Worm (Caenorhabditis elegans): Measurements from ENCODE around the gene rsp-8.

The rsp-8 gene

ce11 chrIII:11830522-11831489 is 4.6 kb downstream of the rsp-8 start (continued):
- TF ChIP-seq fos-1 (tag; optimal IDR thresholded peaks at IDR 0.05) (no peak), nhr-6 (tag; optimal IDR thresholded peaks at IDR 0.05) (no peak), ztf-7 (tag; optimal IDR thresholded peaks at IDR 0.05) (no peak), madf-5 (GFP tag; IDR thresholded peaks at IDR 0.05) (0 out of 4 replicates have a peak, but pooled peaks have one; percentile 34 to 60), cey-2 (tag; optimal IDR thresholded peaks at IDR 0.05; ENCODE audit: borderline replicate concordance, insufficient read depth) (no peak), ceh-20 (GFP tag; IDR thresholded peaks at IDR 0.05) (peak; percentile 58), ceh-28 (tag; optimal IDR thresholded peaks at IDR 0.05) (no peak), attf-4 (tag; optimal IDR thresholded peaks at IDR 0.05) (no peak), lin-1 (GFP tag; IDR thresholded peaks at IDR 0.05) (no peak), mxl-3 (GFP tag; optimal IDR thresholded peaks at IDR 0.05) (no peak), mdl-1 (tag; optimal IDR thresholded peaks at IDR 0.05) (no peak), F10B5.3 (tag; optimal IDR thresholded peaks at IDR 0.05) (no peak), lir-3 (tag; optimal IDR thresholded peaks at IDR 0.05) (no peak), madf-9 (GFP tag; conservative IDR thresholded peaks at IDR 0.05) (0 out of 2 replicates have a peak, but pooled peaks have one; percentile 34), nhr-77 (tag; optimal IDR thresholded peaks at IDR 0.05) (peak; percentile 11), pqm-1 (tag; optimal IDR thresholded peaks at IDR 0.05) (no peak), pha-4 (GFP tag; IDR thresholded peaks at IDR 0.05) (peak; percentile 27; the same call in 1 of the 2 replicates), pha-4 (tag; optimal IDR thresholded peaks at IDR 0.05) (no peak), daf-8 (GFP tag; IDR thresholded peaks at IDR 0.05) (no peak), dmd-9 (GFP tag; IDR thresholded peaks at IDR 0.05) (peak; percentile 66; the same call in 1 of the 2 replicates), set-16 (GFP tag; IDR thresholded peaks at IDR 0.05) (peak; percentile 56; the same call in 1 of the 2 replicates), dve-1 (tag; optimal IDR thresholded peaks at IDR 0.05; ENCODE audit: insufficient read depth) (peak; percentile 18), nhr-42 (GFP tag; IDR thresholded peaks at IDR 0.05) (0 out of 2 replicates have a peak, but pooled peaks have one; percentile 28), unc-62 (GFP tag; optimal IDR thresholded peaks at IDR 0.05 in 1 of 2) (no peak), unc-62 (tag; optimal IDR thresholded peaks at IDR 0.05) (no peak), dmd-6 (GFP tag; IDR thresholded peaks at IDR 0.05) (peak; percentile 16; the same call in 1 of the 2 replicates), ZK337.2 (GFP tag; IDR thresholded peaks at IDR 0.05) (0 out of 2 replicates have a peak, but pooled peaks have one; percentile 10), spr-1 (tag; optimal IDR thresholded peaks at IDR 0.05) (peak; percentile 14), daf-19 (GFP tag; conservative IDR thresholded peaks at IDR 0.05) (no peak), lin-15B (tag; optimal IDR thresholded peaks at IDR 0.05) (no peak), aly-2 (tag; optimal IDR thresholded peaks at IDR 0.05) (peak; percentile 34), lin-13 (GFP tag; optimal IDR thresholded peaks at IDR 0.05) (no peak), gei-8 (GFP tag; optimal IDR thresholded peaks at IDR 0.05) (peak; percentile 22), F44E2.7 (GFP tag; IDR thresholded peaks at IDR 0.05) (no peak), F26F4.8 (GFP tag; conservative IDR thresholded peaks at IDR 0.05) (no peak), Y75B8A.6 (GFP tag; IDR thresholded peaks at IDR 0.05) (no peak), ceh-32 (tag; optimal IDR thresholded peaks at IDR 0.05; ENCODE audit: poor library complexity) (no peak), mes-2 (tag; optimal IDR thresholded peaks at IDR 0.05; ENCODE audit: poor library complexity, severe bottlenecking) (peak; percentile 40), zip-11 (GFP tag; IDR thresholded peaks at IDR 0.05) (no peak), R02D3.7 (tag; optimal IDR thresholded peaks at IDR 0.05) (no peak), lin-29 (GFP tag; IDR thresholded peaks at IDR 0.05) (no peak), skn-1 (tag; optimal IDR thresholded peaks at IDR 0.05) (no peak), ctbp-1 (GFP tag; IDR thresholded peaks at IDR 0.05) (0 out of 2 replicates have a peak, but pooled peaks have one; percentile 8), T20F7.1 (GFP tag; optimal IDR thresholded peaks at IDR 0.05) (no peak), ZK546.5 (tag; optimal IDR thresholded peaks at IDR 0.05) (no peak), fkh-10 (GFP tag; optimal IDR thresholded peaks at IDR 0.05) (no peak), hmg-1.1 (GFP tag; IDR thresholded peaks at IDR 0.05) (peak; percentile 41; the same call in 1 of the 2 replicates), Y48G9A.11 (GFP tag; IDR thresholded peaks at IDR 0.05) (0 out of 2 replicates have a peak, but pooled peaks have one; percentile 20), nhr-76 (tag; optimal IDR thresholded peaks at IDR 0.05) (no peak)

Measured in whole organism, L4 larva.